Fruit fly (Drosophila melanogaster) whole organism, embryonic: ENCODE data around the gene eIF4E5.

Experiments
- Adf1 ChIP-seq: fragments of 200-800 bp; sonication (Bioruptor generic); IDR thresholded peaks from 2 replicates; pipeline ENCODE4 v1.3.6; 2022; ENCODE audit warnings: missing biosample characterization, missing genetic modification characterization
- Atf-2 ChIP-seq: fragments of 200-800 bp; sonication (Bioruptor generic); optimal IDR thresholded peaks from 2 replicates; lab custom pipeline; 2016; ENCODE audit warnings: missing biosample characterization, missing genetic modification characterization
- CG10209 ChIP-seq: fragments of 200-800 bp; sonication (Bioruptor generic); optimal IDR thresholded peaks from 3 replicates; lab custom pipeline; 2017; ENCODE audit warnings: missing biosample characterization, mild to moderate bottlenecking, missing genetic modification characterization, missing genetic modification reagents
- CG10267 ChIP-seq: fragments of 200-800 bp; sonication (Bioruptor generic); optimal IDR thresholded peaks from 2 replicates; lab custom pipeline; 2018; ENCODE audit warnings: missing biosample characterization, mild to moderate bottlenecking, missing genetic modification characterization, moderate library complexity
- CG10321 ChIP-seq: fragments of 200-800 bp; sonication (Bioruptor generic); IDR thresholded peaks from 2 replicates; pipeline ENCODE4 v1.3.6; 2022; ENCODE audit warnings: missing biosample characterization, missing genetic modification characterization
- CG10431 ChIP-seq: fragments of 200-800 bp; sonication (Bioruptor generic); optimal IDR thresholded peaks from 3 replicates; lab custom pipeline; 2018; ENCODE audit warnings: missing biosample characterization, mild to moderate bottlenecking, missing genetic modification characterization
- CG11560 ChIP-seq: fragments of 200-800 bp; sonication (Bioruptor generic); IDR thresholded peaks from 3 replicates; pipeline ENCODE4 v1.3.6; 2022; ENCODE audit warnings: missing biosample characterization, missing genetic modification characterization
- CG12299 ChIP-seq: fragments of 200-800 bp; sonication (Bioruptor generic); optimal IDR thresholded peaks from 2 replicates; lab custom pipeline; 2018; ENCODE audit warnings: missing biosample characterization, mild to moderate bottlenecking, missing genetic modification characterization
- CG12391 ChIP-seq: fragments of 200-800 bp; sonication (Bioruptor generic); optimal IDR thresholded peaks from 3 replicates; lab custom pipeline; 2018; ENCODE audit warnings: missing biosample characterization, mild to moderate bottlenecking, missing genetic modification characterization, moderate library complexity
- CG12659 ChIP-seq: fragments of 200-800 bp; sonication (Bioruptor generic); optimal IDR thresholded peaks from 3 replicates; lab custom pipeline; 2017; ENCODE audit warnings: mild to moderate bottlenecking, missing biosample characterization, missing genetic modification reagents, missing genetic modification characterization
- CG17361 ChIP-seq: fragments of 200-800 bp; sonication (Bioruptor generic); IDR thresholded peaks from 3 replicates; pipeline ENCODE4 v1.3.6; 2022; ENCODE audit warnings: missing biosample characterization, missing genetic modification characterization
- CG17568 ChIP-seq: fragments of 200-800 bp; sonication (Bioruptor generic); optimal IDR thresholded peaks from 2 replicates; lab custom pipeline; 2018; ENCODE audit warnings: missing biosample characterization, mild to moderate bottlenecking, missing genetic modification characterization, moderate library complexity
- CG17829 ChIP-seq: fragments of 200-800 bp; optimal IDR thresholded peaks from 2 replicates; lab custom pipeline; 2019; ENCODE audit warnings: missing biosample characterization, mild to moderate bottlenecking, missing genetic modification characterization, moderate library complexity
- CG2116 ChIP-seq: fragments of 200-800 bp; sonication (Bioruptor generic); optimal IDR thresholded peaks from 3 replicates; lab custom pipeline; 2018; ENCODE audit warnings: missing biosample characterization, mild to moderate bottlenecking, missing genetic modification characterization
- CG2129 ChIP-seq: fragments of 200-800 bp; sonication (Bioruptor generic); IDR thresholded peaks from 2 replicates; pipeline ENCODE4 v1.3.6; 2022; ENCODE audit warnings: missing biosample characterization, missing genetic modification characterization; ENCODE audit not compliant: partially characterized antibody
- CG3407 ChIP-seq: fragments of 200-800 bp; sonication (Bioruptor generic); optimal IDR thresholded peaks from 2 replicates; lab custom pipeline; 2018; ENCODE audit warnings: missing biosample characterization, mild to moderate bottlenecking, missing genetic modification characterization
- CG4404 ChIP-seq: fragments of 200-800 bp; sonication (Bioruptor generic); IDR thresholded peaks from 2 replicates; pipeline ENCODE4 v1.3.6; 2022; ENCODE audit warnings: missing biosample characterization, missing genetic modification characterization
- CG4820 ChIP-seq: fragments of 200-800 bp; sonication (Bioruptor generic); optimal IDR thresholded peaks from 3 replicates; lab custom pipeline; 2016; ENCODE audit warnings: missing biosample characterization, missing genetic modification characterization
- CG5953 ChIP-seq: fragments of 200-800 bp; sonication (Bioruptor generic); IDR thresholded peaks from 2 replicates; pipeline ENCODE4 v1.3.6; 2022; ENCODE audit warnings: missing biosample characterization, missing genetic modification characterization
- CG8924 ChIP-seq: fragments of 200-800 bp; optimal IDR thresholded peaks from 3 replicates; lab custom pipeline; 2019; ENCODE audit warnings: missing biosample characterization, mild to moderate bottlenecking, missing genetic modification characterization, moderate library complexity
- CG8944 ChIP-seq: fragments of 200-800 bp; sonication (Bioruptor generic); optimal IDR thresholded peaks from 3 replicates; lab custom pipeline; 2016; ENCODE audit warnings: missing biosample characterization, missing genetic modification characterization
- CG9797 ChIP-seq: fragments of 200-800 bp; sonication (Bioruptor generic); optimal IDR thresholded peaks from 3 replicates; lab custom pipeline; 2018; ENCODE audit warnings: missing biosample characterization, mild to moderate bottlenecking, missing genetic modification characterization
- Chrac-16 ChIP-seq: fragments of 200-800 bp; sonication (Bioruptor generic); optimal IDR thresholded peaks from 3 replicates; lab custom pipeline; 2016; ENCODE audit warnings: missing biosample characterization, missing genetic modification characterization
- D19A ChIP-seq: fragments of 200-800 bp; optimal IDR thresholded peaks from 3 replicates; lab custom pipeline; 2019; ENCODE audit warnings: missing biosample characterization, mild to moderate bottlenecking, missing genetic modification characterization, moderate library complexity
- Deaf1 ChIP-seq: fragments of 200-800 bp; optimal IDR thresholded peaks from 3 replicates; lab custom pipeline; 2019; ENCODE audit warnings: missing biosample characterization, mild to moderate bottlenecking, missing genetic modification characterization, moderate library complexity
- Fer2 ChIP-seq: fragments of 200-800 bp; sonication (Bioruptor generic); optimal IDR thresholded peaks from 2 replicates; lab custom pipeline; 2018; ENCODE audit warnings: missing biosample characterization, mild to moderate bottlenecking, missing genetic modification characterization, moderate library complexity
- GATAe ChIP-seq: fragments of 200-800 bp; sonication (Bioruptor generic); conservative IDR thresholded peaks from 2 replicates; pipeline ENCODE4 v1.3.6; 2022; ENCODE audit warnings: missing biosample characterization, missing genetic modification characterization
- Lhr ChIP-seq: fragments of 200-800 bp; sonication (Bioruptor generic); optimal IDR thresholded peaks from 3 replicates; lab custom pipeline; 2017; ENCODE audit warnings: mild to moderate bottlenecking, missing biosample characterization, missing genetic modification reagents, missing genetic modification characterization
- MESR4 ChIP-seq: fragments of 200-800 bp; sonication (Bioruptor generic); optimal IDR thresholded peaks from 2 replicates; lab custom pipeline; 2018; ENCODE audit warnings: missing biosample characterization, mild to moderate bottlenecking, missing genetic modification characterization, moderate library complexity
- Nf-YC ChIP-seq: fragments of 200-800 bp; optimal IDR thresholded peaks from 3 replicates; lab custom pipeline; 2019; ENCODE audit warnings: missing biosample characterization, mild to moderate bottlenecking, missing genetic modification characterization, moderate library complexity
- Scr ChIP-seq: fragments of 200-800 bp; sonication (Bioruptor generic); IDR thresholded peaks from 2 replicates; pipeline ENCODE4 v1.3.6; 2022; ENCODE audit warnings: missing biosample characterization, missing genetic modification characterization; ENCODE audit not compliant: partially characterized antibody
- Stat92E ChIP-seq, 3 experiments: fragments of >200 bp in 2 of 3; fragments of 200-800 bp in 1 of 3; sonication (Bioruptor generic) in 1 of 3; optimal IDR thresholded peaks; 2 replicates each; lab custom pipeline; 2017 to 2019; ENCODE audit warnings: missing biosample characterization in 3 of 3, missing genetic modification characterization in 3 of 3, mild to moderate bottlenecking in 1 of 3, moderate library complexity in 1 of 3
- cg ChIP-seq: fragments of 200-800 bp; sonication (Bioruptor generic); optimal IDR thresholded peaks from 3 replicates; lab custom pipeline; 2019; ENCODE audit warnings: missing biosample characterization, mild to moderate bottlenecking, missing genetic modification characterization, moderate library complexity
- crp ChIP-seq, 2 experiments: fragments of 200-800 bp; sonication (Bioruptor generic); optimal IDR thresholded peaks; 2 replicates in 1 of 2; 3 replicates in 1 of 2; lab custom pipeline; 2017; ENCODE audit warnings: missing biosample characterization in 2 of 2, missing genetic modification characterization in 2 of 2, mild to moderate bottlenecking in 1 of 2, moderate library complexity in 1 of 2
- ewg ChIP-seq: fragments of 200-800 bp; sonication (Bioruptor generic); optimal IDR thresholded peaks from 3 replicates; lab custom pipeline; 2017; ENCODE audit warnings: mild to moderate bottlenecking, missing biosample characterization, missing genetic modification reagents, missing genetic modification characterization
- exex ChIP-seq: fragments of 200-800 bp; sonication (Bioruptor generic); optimal IDR thresholded peaks from 4 replicates; lab custom pipeline; 2018; ENCODE audit warnings: missing biosample characterization, mild to moderate bottlenecking, missing genetic modification characterization, moderate library complexity
- fd96Cb ChIP-seq: fragments of 200-800 bp; sonication (Bioruptor generic); optimal IDR thresholded peaks from 2 replicates; lab custom pipeline; 2018; ENCODE audit warnings: missing biosample characterization, mild to moderate bottlenecking, missing genetic modification characterization, moderate library complexity
- fru ChIP-seq: fragments of >200 bp; optimal IDR thresholded peaks from 2 replicates; lab custom pipeline; 2017
- gfzf ChIP-seq: fragments of 200-800 bp; sonication (Bioruptor generic); optimal IDR thresholded peaks from 2 replicates; lab custom pipeline; 2016; ENCODE audit warnings: missing biosample characterization, mild to moderate bottlenecking, missing genetic modification characterization, moderate library complexity
- lbe ChIP-seq: fragments of 200-800 bp; sonication (Bioruptor generic); optimal IDR thresholded peaks from 2 replicates; lab custom pipeline; 2016; ENCODE audit warnings: missing biosample characterization, mild to moderate bottlenecking, missing genetic modification characterization
- nmo ChIP-seq: fragments of 200-800 bp; sonication (Bioruptor generic); optimal IDR thresholded peaks from 2 replicates; lab custom pipeline; 2018; ENCODE audit warnings: missing biosample characterization, mild to moderate bottlenecking, missing genetic modification characterization, moderate library complexity
- sd ChIP-seq: fragments of 200-800 bp; sonication (Bioruptor generic); optimal IDR thresholded peaks from 3 replicates; lab custom pipeline; 2018; ENCODE audit warnings: missing biosample characterization, mild to moderate bottlenecking, missing genetic modification characterization, moderate library complexity
- sob ChIP-seq: fragments of 200-800 bp; sonication (Bioruptor generic); IDR thresholded peaks from 2 replicates; pipeline ENCODE4 v1.3.6; 2022; ENCODE audit warnings: missing biosample characterization, missing genetic modification characterization
- sr ChIP-seq: fragments of 200-800 bp; sonication (Bioruptor generic); IDR thresholded peaks from 3 replicates; pipeline ENCODE4 v1.3.6; 2022; ENCODE audit warnings: missing biosample characterization, missing genetic modification characterization
- ssp ChIP-seq: fragments of 200-800 bp; sonication (Bioruptor generic); IDR thresholded peaks from 2 replicates; pipeline ENCODE4 v1.3.6; 2022; ENCODE audit warnings: missing biosample characterization, missing genetic modification characterization
- sug ChIP-seq: fragments of 200-800 bp; optimal IDR thresholded peaks from 2 replicates; lab custom pipeline; 2019; ENCODE audit warnings: missing biosample characterization, mild to moderate bottlenecking, missing genetic modification characterization, moderate library complexity
- tx ChIP-seq: fragments of 200-800 bp; sonication (Bioruptor generic); optimal IDR thresholded peaks from 2 replicates; lab custom pipeline; 2016; ENCODE audit warnings: missing biosample characterization, missing genetic modification characterization
- vvl ChIP-seq: fragments of 200-800 bp; sonication (Bioruptor generic); IDR thresholded peaks from 2 replicates; pipeline ENCODE4 v1.3.6; 2022; ENCODE audit warnings: missing biosample characterization, missing genetic modification characterization
- zen ChIP-seq: fragments of 200-800 bp; sonication (Bioruptor generic); optimal IDR thresholded peaks from 3 replicates; lab custom pipeline; 2018; ENCODE audit warnings: missing biosample characterization, mild to moderate bottlenecking, missing genetic modification characterization, moderate library complexity

eIF4E5 gene

dm6 chr3L:7935933-7936494 lies 41.3 kb downstream of the eIF4E5 start, which contains the start of the genes syd and Srp9 (continued):
- TF ChIP-seq sob (no peak), CG12299 (tag; lab: Kevin White, UChicago) (peak; percentile 6), Atf-2 (GFP tag; lab: Kevin White, UChicago) (no peak), sr (GFP tag; lab: Robert Waterston, UW) (peak; percentile 38; the same call in 1 of the 3 replicates), CG10209 (GFP tag; lab: Kevin White, UChicago) (no peak), D19A (tag; lab: Kevin White, UChicago) (no peak), Nf-YC (tag; lab: Kevin White, UChicago) (peak; percentile 38), CG2116 (peak; percentile 57), ssp (peak; percentile 49), CG17829 (tag; lab: Kevin White, UChicago) (peak; percentile 31), CG3407 (no peak), Chrac-16 (GFP tag; lab: Kevin White, UChicago) (no peak), CG4820 (no peak), lbe (GFP tag; lab: Kevin White, UChicago) (peak; percentile 25), sug (tag; lab: Kevin White, UChicago) (peak; percentile 20), MESR4 (GFP tag; lab: Kevin White, UChicago) (peak; percentile 90), tx (GFP tag; lab: Kevin White, UChicago) (no peak), fru (lab: Kevin White, UChicago) (no peak), CG4404 (GFP tag; lab: Robert Waterston, UW) (no peak), vvl (GFP tag; lab: Robert Waterston, UW) (no peak), CG8924 (tag; lab: Kevin White, UChicago) (peak; percentile 65), nmo (peak; percentile 55), exex (tag; lab: Kevin White, UChicago) (peak; percentile 36), CG10321 (GFP tag; lab: Robert Waterston, UW) (no peak), crp (GFP tag; optimal IDR thresholded peaks at IDR 0.05; lab: Kevin White, UChicago) (peak; percentile 16 to 84), Adf1 (0 out of 2 replicates have a peak, but pooled peaks have one; percentile 13), CG17361 (GFP tag; lab: Robert Waterston, UW) (0 out of 3 replicates have a peak, but pooled peaks have one; percentile 25), fd96Cb (tag; lab: Kevin White, UChicago) (no peak), CG2129 (GFP tag; lab: Robert Waterston, UW) (no peak), GATAe (GFP tag; lab: Robert Waterston, UW) (no peak), ewg (GFP tag; lab: Kevin White, UChicago) (no peak), sd (tag; lab: Kevin White, UChicago) (peak; percentile 58), Scr (GFP tag; lab: Robert Waterston, UW) (peak; percentile 24; the same call in 1 of the 2 replicates), Fer2 (tag; lab: Kevin White, UChicago) (no peak), CG5953 (no peak), CG10267 (tag; lab: Kevin White, UChicago) (peak; percentile 59), CG11560 (peak; percentile 98), CG12659 (GFP tag; lab: Kevin White, UChicago) (peak; percentile 68), CG17568 (GFP tag; lab: Kevin White, UChicago) (peak; percentile 24), zen (tag; lab: Kevin White, UChicago) (no peak), CG8944 (no peak), CG9797 (peak; percentile 81), Lhr (peak; percentile 6), gfzf (GFP tag; lab: Kevin White, UChicago) (peak; percentile 75), Stat92E (GFP tag; optimal IDR thresholded peaks at IDR 0.05; lab: Kevin White, UChicago) (peak in 1 of 3 experiments; percentile 48), cg (peak; percentile 57), CG12391 (tag; lab: Kevin White, UChicago) (peak; percentile 36), Deaf1 (tag; lab: Kevin White, UChicago) (no peak), CG10431 (GFP tag; lab: Kevin White, UChicago) (no peak)
